Worm (Caenorhabditis elegans): Measurements from ENCODE around the gene twk-12.

The twk-12 gene

ce11 chrV:10675978-10676377 lies 8.6 kb downstream of the twk-12 start:
- TF ChIP-seq unc-62 (GFP tag; optimal IDR thresholded peaks at IDR 0.05): no peak

- TF ChIP-seq unc-62 (GFP tag; optimal IDR thresholded peaks at IDR 0.05): no peak
These were observed 10.1 kb downstream of the twk-12 start for ce11 chrV:10677459-10677858.

- TF ChIP-seq unc-62 (GFP tag; optimal IDR thresholded peaks at IDR 0.05): no peak
These were observed 11.7 kb downstream of the twk-12 start for ce11 chrV:10679080-10679479.

DNA sequence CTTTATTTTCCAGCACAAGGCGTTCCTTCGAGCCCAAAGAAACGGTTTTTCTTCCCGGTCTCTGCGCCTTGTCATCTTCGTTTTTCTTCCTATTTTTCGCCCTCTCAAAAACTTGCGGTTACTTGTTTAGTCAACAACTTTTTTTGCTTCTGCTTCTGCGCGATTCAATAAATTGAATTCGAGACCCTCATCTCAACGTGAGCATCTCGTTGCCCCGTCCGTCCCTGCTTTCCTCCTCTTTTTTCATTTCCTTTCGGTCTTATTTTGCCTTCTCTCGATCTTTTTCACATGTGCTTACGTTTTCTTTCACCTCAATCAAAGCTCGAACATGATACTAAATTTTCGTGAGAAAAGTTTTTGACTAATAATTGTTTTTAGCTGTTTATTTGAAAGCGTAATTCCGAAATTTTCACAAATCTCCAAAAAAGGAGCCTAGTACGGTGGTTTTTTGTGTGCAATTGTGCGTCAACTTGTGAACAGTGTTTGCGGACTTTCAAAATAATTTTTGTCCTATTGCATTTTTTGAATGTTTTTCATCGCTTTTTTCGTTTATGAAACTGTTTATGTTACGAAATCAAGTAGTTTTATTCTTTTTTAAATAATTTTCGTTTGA lies 12.7 kb downstream of the twk-12 start:
- no peak for TF ChIP-seq unc-62 (GFP tag; optimal IDR thresholded peaks at IDR 0.05)

DNA sequence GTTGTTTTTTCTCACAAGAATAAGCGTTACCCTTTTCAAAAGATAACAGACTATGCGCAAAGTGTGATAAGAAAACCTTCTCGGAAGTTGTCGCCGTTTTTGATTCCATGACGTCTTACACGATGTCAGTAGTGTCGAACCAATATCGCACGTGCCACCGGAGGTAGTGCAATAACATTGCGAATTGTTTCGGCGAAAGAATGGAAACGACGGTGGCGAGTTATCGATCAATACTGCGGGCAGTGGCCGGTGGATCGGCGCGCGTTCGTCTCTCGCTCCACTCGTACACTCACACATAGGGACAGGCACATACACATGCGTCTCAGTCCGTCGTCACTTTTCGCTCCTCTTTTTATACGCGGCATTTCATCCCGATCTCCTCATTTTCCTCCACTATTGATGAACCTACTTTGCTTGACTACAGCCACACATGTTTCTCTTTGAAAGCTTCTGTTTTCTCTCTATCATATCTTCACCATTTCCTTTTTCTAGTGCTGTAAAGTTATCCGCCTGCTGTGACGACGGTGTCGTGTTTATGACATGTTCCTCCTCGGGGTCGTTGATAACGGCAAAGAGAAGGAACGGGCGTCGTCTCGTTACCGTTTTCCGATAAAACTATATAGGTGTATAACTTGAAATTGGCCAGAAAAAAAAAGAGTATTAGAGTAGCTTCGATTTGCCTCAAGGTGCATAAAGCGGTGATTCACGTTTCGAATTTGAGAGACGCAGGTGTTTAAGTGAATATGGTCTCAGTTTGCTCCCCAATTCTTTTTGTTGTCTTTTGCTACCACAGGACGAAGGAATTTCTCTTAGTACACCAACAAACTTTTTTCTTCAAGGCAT lies 14.0 kb downstream of the twk-12 start:
- TF ChIP-seq unc-62 (GFP tag; optimal IDR thresholded peaks at IDR 0.05): no peak

ce11 chrV:10682122-10682521 lies 14.7 kb downstream of the twk-12 start, which contains the start of gene gsp-1:
gsp-1 (plus strand) TSS chrV:10682422.
- TF ChIP-seq unc-62 (GFP tag; optimal IDR thresholded peaks at IDR 0.05): no peak

- no peak for TF ChIP-seq unc-62 (GFP tag; optimal IDR thresholded peaks at IDR 0.05)
These were observed 16.1 kb downstream of the twk-12 start for ce11 chrV:10683458-10683857.

- TF ChIP-seq unc-62 (GFP tag; optimal IDR thresholded peaks at IDR 0.05): no peak
These were observed 17.4 kb downstream of the twk-12 start for ce11 chrV:10684748-10685147.

ce11 chrV:10687601-10688000 lies 20.2 kb downstream of the twk-12 start, which contains the start of gene F29F11.20:
F29F11.20 (plus strand) TSS chrV:10687901.
- no peak for TF ChIP-seq unc-62 (GFP tag; optimal IDR thresholded peaks at IDR 0.05)

DNA sequence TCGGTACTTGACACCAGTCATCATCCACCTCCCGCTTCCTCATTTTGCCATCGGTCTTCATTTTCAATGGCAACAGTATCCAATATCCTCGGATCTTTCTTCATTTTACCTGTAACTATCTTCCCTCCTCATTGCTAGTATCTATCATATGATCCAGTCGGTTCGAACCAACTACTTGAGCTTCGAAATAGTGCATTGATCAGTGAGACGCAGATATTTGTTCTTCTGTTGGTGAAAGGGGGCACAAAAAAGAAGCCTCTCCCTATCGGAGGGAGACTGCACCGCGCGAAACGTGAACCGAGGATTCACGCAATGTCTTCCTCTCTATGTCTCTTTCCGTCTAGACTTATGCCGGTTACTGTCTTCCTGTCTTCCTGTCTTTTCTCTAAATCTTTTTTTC lies 23.9 kb downstream of the twk-12 start:
- TF ChIP-seq unc-62 (GFP tag; optimal IDR thresholded peaks at IDR 0.05): no peak

- TF ChIP-seq unc-62 (GFP tag; optimal IDR thresholded peaks at IDR 0.05): no peak
These were observed 26.4 kb downstream of the twk-12 start for ce11 chrV:10693749-10694148.

- no peak for TF ChIP-seq unc-62 (GFP tag; optimal IDR thresholded peaks at IDR 0.05)
These were observed 27.8 kb downstream of the twk-12 start, which contains the start of gene C05A2.4 for ce11 chrV:10695181-10695580. C05A2.4 (plus strand) TSS chrV:10695481.

DNA sequence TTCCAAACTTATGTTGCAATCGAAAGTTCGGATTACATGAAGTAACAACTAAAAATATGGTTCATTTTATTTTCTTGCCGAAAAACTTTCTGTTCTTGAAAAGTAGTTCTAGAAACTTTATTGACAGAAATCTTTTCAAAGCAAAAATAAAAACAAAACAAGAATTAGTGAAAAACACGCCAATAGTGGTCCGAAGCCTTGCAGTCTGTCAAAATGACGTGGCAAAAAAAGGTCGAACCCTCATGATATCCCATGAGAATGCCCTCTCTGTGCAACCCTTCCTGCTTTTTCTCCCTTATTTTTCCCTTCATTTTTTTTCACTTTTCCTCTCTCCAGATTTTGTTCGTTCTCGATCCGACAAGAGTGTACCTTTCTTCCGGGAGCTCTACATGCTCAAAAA lies 31.7 kb downstream of the twk-12 start:
- TF ChIP-seq unc-62 (GFP tag; optimal IDR thresholded peaks at IDR 0.05): no peak

ce11 chrV:10702249-10702648 lies 34.9 kb downstream of the twk-12 start, which contains the start of gene pph-1:
pph-1 (plus strand) TSS chrV:10702549.
- no peak for TF ChIP-seq unc-62 (GFP tag; optimal IDR thresholded peaks at IDR 0.05)

ce11 chrV:10702910-10703309 lies 35.5 kb downstream of the twk-12 start:
- no peak for TF ChIP-seq unc-62 (GFP tag; optimal IDR thresholded peaks at IDR 0.05)

ce11 chrV:10708346-10708745 lies 41.0 kb downstream of the twk-12 start:
- TF ChIP-seq unc-62 (GFP tag; optimal IDR thresholded peaks at IDR 0.05): no peak

DNA sequence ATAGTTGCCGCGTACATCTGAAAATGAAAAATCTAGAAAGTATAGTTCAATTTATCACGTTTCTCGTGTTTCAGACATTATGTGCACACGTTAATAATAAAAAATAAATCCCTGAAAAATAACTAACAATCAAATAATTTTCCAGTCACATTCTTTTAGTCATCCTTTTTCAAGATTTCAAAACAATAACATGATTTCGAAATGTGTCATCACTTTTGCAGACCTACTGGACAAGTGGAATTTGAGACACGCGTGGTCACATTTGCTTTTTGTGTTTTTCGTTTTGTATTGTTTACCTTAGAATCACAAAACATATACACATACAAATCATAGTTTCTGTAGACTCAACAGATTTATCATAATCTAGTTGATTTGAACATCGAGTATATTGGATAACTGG lies 42.0 kb downstream of the twk-12 start:
- TF ChIP-seq unc-62 (GFP tag; optimal IDR thresholded peaks at IDR 0.05): no peak

Data from whole organism, dauer.